Worm (Caenorhabditis elegans) whole organism, midembryonic: Measurements from ENCODE around the gene elo-6.

Experiments
- T22C8.4 ChIP-seq: fragments of 200-800 bp; sonication (Bioruptor generic); IDR thresholded peaks from 2 replicates; pipeline ENCODE4 v1.3.6; 2022; ENCODE audit warnings: missing genetic modification characterization, missing compliant biosample characterization
- cog-1 ChIP-seq: sonication (generic microtip); optimal IDR thresholded peaks from 2 replicates; lab custom pipeline; 2016; ENCODE audit warnings: missing genetic modification characterization, missing compliant biosample characterization
- flt-1 ChIP-seq: fragments of 200-800 bp; sonication (Bioruptor generic); IDR thresholded peaks from 2 replicates; pipeline ENCODE4 v1.3.6; 2022; ENCODE audit warnings: missing genetic modification characterization, missing compliant biosample characterization
- klf-2 ChIP-seq: fragments of 200-800 bp; sonication (Bioruptor generic); conservative IDR thresholded peaks from 2 replicates; pipeline ENCODE4 v1.3.6; 2022; ENCODE audit warnings: missing genetic modification reagents, missing genetic modification characterization, missing compliant biosample characterization
- med-1 ChIP-seq: sonication (generic microtip); optimal IDR thresholded peaks from 2 replicates; lab custom pipeline; 2017; ENCODE audit warnings: missing genetic modification characterization, mild to moderate bottlenecking, missing compliant biosample characterization, antibody characterized with exemption, missing genetic modification reagents; ENCODE audit not compliant: insufficient read depth
- ref-1 ChIP-seq: fragments of 200-800 bp; sonication (Bioruptor generic); conservative IDR thresholded peaks from 2 replicates; pipeline ENCODE4 v1.3.6; 2022; ENCODE audit warnings: missing genetic modification reagents, missing genetic modification characterization, missing compliant biosample characterization
- tab-1 ChIP-seq: fragments of 200-800 bp; sonication (Bioruptor generic); IDR thresholded peaks from 2 replicates; pipeline ENCODE4 v1.3.6; 2022; ENCODE audit warnings: missing genetic modification characterization, missing compliant biosample characterization
- ztf-23 ChIP-seq: fragments of 200-800 bp; sonication (Bioruptor generic); IDR thresholded peaks from 2 replicates; pipeline ENCODE4 v1.3.6; 2022; ENCODE audit warnings: missing genetic modification reagents, missing genetic modification characterization, missing compliant biosample characterization
- ztf-29 ChIP-seq: fragments of 200-800 bp; sonication (Bioruptor generic); IDR thresholded peaks from 2 replicates; pipeline ENCODE4 v1.3.6; 2022; ENCODE audit warnings: missing genetic modification reagents, missing genetic modification characterization, missing compliant biosample characterization

elo-6 gene

ce11 chrIV:5380140-5380539 lies 8.2 kb downstream of the elo-6 start:
- no peak for TF ChIP-seq tab-1 (GFP tag; lab: Robert Waterston, UW)
- TF ChIP-seq med-1 (GFP tag; lab: Kevin White, UChicago), result no peak
- TF ChIP-seq ztf-29 (GFP tag; lab: Robert Waterston, UW), result no peak
- TF ChIP-seq T22C8.4 (GFP tag; lab: Robert Waterston, UW), result no peak
- TF ChIP-seq ref-1 (GFP tag; lab: Robert Waterston, UW), result no peak
- no peak for TF ChIP-seq klf-2 (GFP tag; lab: Robert Waterston, UW)
- no peak for TF ChIP-seq cog-1
- no peak for TF ChIP-seq ztf-23 (GFP tag; lab: Robert Waterston, UW)
- no peak for TF ChIP-seq flt-1 (GFP tag; lab: Robert Waterston, UW)

- no peak for TF ChIP-seq klf-2 (GFP tag; lab: Robert Waterston, UW)
- TF ChIP-seq ztf-29 (GFP tag; lab: Robert Waterston, UW), result no peak
- no peak for TF ChIP-seq ztf-23 (GFP tag; lab: Robert Waterston, UW)
Measured at ce11 chrIV:5377062-5377461, 11.3 kb downstream of the elo-6 start, which contains the start of gene elo-5. Gene elo-5, minus strand, starts transcription at chrIV:5377117.

ce11 chrIV:5374946-5375345 lies 13.4 kb downstream of the elo-6 start:
- no peak for TF ChIP-seq cog-1
- TF ChIP-seq flt-1 (GFP tag; lab: Robert Waterston, UW), result no peak
- TF ChIP-seq med-1 (GFP tag; lab: Kevin White, UChicago), result no peak
- no peak for TF ChIP-seq T22C8.4 (GFP tag; lab: Robert Waterston, UW)
- no peak for TF ChIP-seq ztf-23 (GFP tag; lab: Robert Waterston, UW)
- TF ChIP-seq ztf-29 (GFP tag; lab: Robert Waterston, UW), result no peak
- no peak for TF ChIP-seq ref-1 (GFP tag; lab: Robert Waterston, UW)
- no peak for TF ChIP-seq tab-1 (GFP tag; lab: Robert Waterston, UW)
- TF ChIP-seq klf-2 (GFP tag; lab: Robert Waterston, UW), result no peak

- TF ChIP-seq flt-1 (GFP tag; lab: Robert Waterston, UW), result no peak
- TF ChIP-seq T22C8.4 (GFP tag; lab: Robert Waterston, UW), result no peak
- no peak for TF ChIP-seq med-1 (GFP tag; lab: Kevin White, UChicago)
- no peak for TF ChIP-seq ztf-29 (GFP tag; lab: Robert Waterston, UW)
- TF ChIP-seq tab-1 (GFP tag; lab: Robert Waterston, UW), result no peak
- TF ChIP-seq ref-1 (GFP tag; lab: Robert Waterston, UW), result no peak
- no peak for TF ChIP-seq cog-1
- TF ChIP-seq ztf-23 (GFP tag; lab: Robert Waterston, UW), result no peak
- TF ChIP-seq klf-2 (GFP tag; lab: Robert Waterston, UW), result no peak
Measured at ce11 chrIV:5374321-5374720, 14.0 kb downstream of the elo-6 start.

ce11 chrIV:5370914-5371313 lies 17.4 kb downstream of the elo-6 start:
- TF ChIP-seq tab-1 (GFP tag; lab: Robert Waterston, UW) (peak; percentile 39; the same call in 1 of the 2 replicates), med-1 (GFP tag; lab: Kevin White, UChicago) (peak; percentile 34), klf-2 (GFP tag; lab: Robert Waterston, UW) (no peak), flt-1 (GFP tag; lab: Robert Waterston, UW) (peak; percentile 85), T22C8.4 (GFP tag; lab: Robert Waterston, UW) (peak; percentile 57; the same call in 1 of the 2 replicates), ref-1 (GFP tag; lab: Robert Waterston, UW) (0 out of 2 replicates have a peak, but pooled peaks have one; percentile 19), ztf-23 (GFP tag; lab: Robert Waterston, UW) (0 out of 2 replicates have a peak, but pooled peaks have one; percentile 25), cog-1 (peak; percentile 26), ztf-29 (GFP tag; lab: Robert Waterston, UW) (0 out of 2 replicates have a peak, but pooled peaks have one; percentile 29)

ce11 chrIV:5369414-5369813 lies 18.9 kb downstream of the elo-6 start, which contains the start of gene F41H10.3:
Gene F41H10.3, plus strand, starts transcription at chrIV:5369801.
- TF ChIP-seq tab-1 (GFP tag; lab: Robert Waterston, UW) (no peak), flt-1 (GFP tag; lab: Robert Waterston, UW) (no peak), ref-1 (GFP tag; lab: Robert Waterston, UW) (no peak), ztf-29 (GFP tag; lab: Robert Waterston, UW) (no peak), ztf-23 (GFP tag; lab: Robert Waterston, UW) (no peak)

ce11 chrIV:5368860-5369259 lies 19.5 kb downstream of the elo-6 start:
- TF ChIP-seq T22C8.4 (GFP tag; lab: Robert Waterston, UW), result peak; percentile 68
- no peak for TF ChIP-seq ztf-23 (GFP tag; lab: Robert Waterston, UW)
- TF ChIP-seq ref-1 (GFP tag; lab: Robert Waterston, UW), result no peak

ce11 chrIV:5367899-5368298 lies 20.5 kb downstream of the elo-6 start:
- TF ChIP-seq klf-2 (GFP tag; lab: Robert Waterston, UW) (no peak), ref-1 (GFP tag; lab: Robert Waterston, UW) (no peak), tab-1 (GFP tag; lab: Robert Waterston, UW) (no peak), med-1 (GFP tag; lab: Kevin White, UChicago) (no peak), flt-1 (GFP tag; lab: Robert Waterston, UW) (no peak), ztf-23 (GFP tag; lab: Robert Waterston, UW) (no peak), cog-1 (no peak), T22C8.4 (GFP tag; lab: Robert Waterston, UW) (no peak), ztf-29 (GFP tag; lab: Robert Waterston, UW) (no peak)

- TF ChIP-seq ztf-29 (GFP tag; lab: Robert Waterston, UW), result no peak
- no peak for TF ChIP-seq cog-1
- no peak for TF ChIP-seq tab-1 (GFP tag; lab: Robert Waterston, UW)
- TF ChIP-seq flt-1 (GFP tag; lab: Robert Waterston, UW), result no peak
- TF ChIP-seq T22C8.4 (GFP tag; lab: Robert Waterston, UW), result no peak
- TF ChIP-seq ref-1 (GFP tag; lab: Robert Waterston, UW), result no peak
- TF ChIP-seq ztf-23 (GFP tag; lab: Robert Waterston, UW), result no peak
- no peak for TF ChIP-seq med-1 (GFP tag; lab: Kevin White, UChicago)
- TF ChIP-seq klf-2 (GFP tag; lab: Robert Waterston, UW), result no peak
Measured at ce11 chrIV:5366567-5366966, 21.8 kb downstream of the elo-6 start, which contains the start of gene sand-1. Gene sand-1, plus strand, starts transcription at chrIV:5366867.
